Worm (Caenorhabditis elegans) whole organism, L2 larva: ENCODE data around the gene cwf-19L2.

Source experiments
- C34F6.9 ChIP-seq: fragments of 150-350 bp; optimal IDR thresholded peaks from 2 replicates; lab custom pipeline; 2014; ENCODE audit warnings: missing biosample characterization, missing genetic modification characterization
- F13H6.1 ChIP-seq: sonication (generic microtip); optimal IDR thresholded peaks from 2 replicates; lab custom pipeline; 2016; ENCODE audit warnings: missing genetic modification characterization, missing compliant biosample characterization
- R02D3.7 ChIP-seq: fragments of 150-350 bp; optimal IDR thresholded peaks from 2 replicates; lab custom pipeline; 2014; ENCODE audit warnings: missing biosample characterization, missing genetic modification characterization
- Y55F3AM.14 ChIP-seq: fragments of 200-800 bp; sonication (Bioruptor generic); optimal IDR thresholded peaks from 2 replicates; lab custom pipeline; 2018; ENCODE audit warnings: mild to moderate bottlenecking, missing genetic modification characterization, missing compliant biosample characterization
- alr-1 ChIP-seq: fragments of 150-350 bp; optimal IDR thresholded peaks from 2 replicates; lab custom pipeline; 2014; ENCODE audit warnings: missing biosample characterization, missing genetic modification characterization
- aly-2 ChIP-seq: fragments of 150-350 bp; optimal IDR thresholded peaks from 2 replicates; lab custom pipeline; 2014; ENCODE audit warnings: missing biosample characterization, missing genetic modification characterization
- ama-1 ChIP-seq: fragments of 150-350 bp; optimal IDR thresholded peaks from 2 replicates; lab custom pipeline; 2018; ENCODE audit warnings: inconsistent platforms
- blmp-1 ChIP-seq: sonication (generic microtip); optimal IDR thresholded peaks from 2 replicates; lab custom pipeline; 2017; ENCODE audit warnings: missing genetic modification characterization, mild to moderate bottlenecking, missing compliant biosample characterization, antibody characterized with exemption, moderate library complexity; ENCODE audit not compliant: insufficient read depth
- ceh-82 ChIP-seq: fragments of 150-350 bp; optimal IDR thresholded peaks from 2 replicates; lab custom pipeline; 2014; ENCODE audit warnings: missing biosample characterization, missing genetic modification characterization
- crh-2 ChIP-seq: sonication (generic microtip); optimal IDR thresholded peaks from 2 replicates; lab custom pipeline; 2017; ENCODE audit warnings: missing biosample characterization, missing genetic modification characterization
- dmd-4 ChIP-seq: sonication (generic microtip); optimal IDR thresholded peaks from 2 replicates; lab custom pipeline; 2017; ENCODE audit warnings: missing biosample characterization, missing genetic modification characterization
- egl-27 ChIP-seq: sonication (generic microtip); optimal IDR thresholded peaks from 3 replicates; lab custom pipeline; 2017; ENCODE audit warnings: missing biosample characterization, missing genetic modification reagents, missing genetic modification characterization
- elt-1 ChIP-seq: fragments of 150-350 bp; optimal IDR thresholded peaks from 2 replicates; lab custom pipeline; 2014; ENCODE audit warnings: missing biosample characterization, missing genetic modification characterization
- elt-3 ChIP-seq: sonication (generic microtip); optimal IDR thresholded peaks from 2 replicates; lab custom pipeline; 2017; ENCODE audit warnings: missing biosample characterization, missing genetic modification characterization
- fos-1 ChIP-seq: fragments of 150-350 bp; optimal IDR thresholded peaks from 2 replicates; lab custom pipeline; 2014; ENCODE audit warnings: missing biosample characterization, missing genetic modification characterization
- gmeb-1 ChIP-seq: fragments of 150-350 bp; optimal IDR thresholded peaks from 2 replicates; lab custom pipeline; 2014; ENCODE audit warnings: missing biosample characterization, missing genetic modification characterization
- lin-13 ChIP-seq: fragments of 150-350 bp; optimal IDR thresholded peaks from 2 replicates; lab custom pipeline; 2014; ENCODE audit warnings: missing biosample characterization, missing genetic modification reagents, missing genetic modification characterization
- lin-39 ChIP-seq: fragments of 150-350 bp; optimal IDR thresholded peaks from 2 replicates; lab custom pipeline; 2014; ENCODE audit warnings: missing biosample characterization, missing genetic modification reagents, missing genetic modification characterization
- lsy-2 ChIP-seq, 2 experiments: fragments of 150-350 bp in 1 of 2; sonication (generic microtip) in 1 of 2; optimal IDR thresholded peaks; 2 replicates each; lab custom pipeline; 2014 to 2017; ENCODE audit warnings: missing biosample characterization in 2 of 2, missing genetic modification characterization in 2 of 2
- mab-5 ChIP-seq: fragments of 150-350 bp; optimal IDR thresholded peaks from 2 replicates; lab custom pipeline; 2014; ENCODE audit warnings: missing biosample characterization, missing genetic modification characterization
- mdl-1 ChIP-seq, 2 experiments: fragments of 150-350 bp in 1 of 2; sonication (generic microtip) in 1 of 2; optimal IDR thresholded peaks; 2 replicates each; lab custom pipeline; 2017; ENCODE audit warnings: missing biosample characterization in 2 of 2, missing genetic modification characterization in 2 of 2
- nhr-11 ChIP-seq: fragments of 150-350 bp; optimal IDR thresholded peaks from 2 replicates; lab custom pipeline; 2014; ENCODE audit warnings: missing biosample characterization, missing genetic modification characterization
- nhr-129 ChIP-seq: fragments of 150-350 bp; optimal IDR thresholded peaks from 2 replicates; lab custom pipeline; 2014; ENCODE audit warnings: missing biosample characterization, missing genetic modification characterization
- nhr-21 ChIP-seq: fragments of 150-350 bp; optimal IDR thresholded peaks from 2 replicates; lab custom pipeline; 2014; ENCODE audit warnings: missing biosample characterization, missing genetic modification characterization
- nhr-23 ChIP-seq: fragments of 150-350 bp; optimal IDR thresholded peaks from 2 replicates; lab custom pipeline; 2014; ENCODE audit warnings: missing biosample characterization, missing genetic modification reagents, missing genetic modification characterization
- nhr-25 ChIP-seq: fragments of 150-350 bp; sonication (generic microtip); optimal IDR thresholded peaks from 3 replicates; lab custom pipeline; 2014; ENCODE audit warnings: missing biosample characterization, missing genetic modification characterization
- nhr-6 ChIP-seq: fragments of 150-350 bp; optimal IDR thresholded peaks from 2 replicates; lab custom pipeline; 2014; ENCODE audit warnings: missing biosample characterization, missing genetic modification characterization
- nhr-77 ChIP-seq: fragments of 150-350 bp; optimal IDR thresholded peaks from 2 replicates; lab custom pipeline; 2014; ENCODE audit warnings: missing biosample characterization, missing genetic modification characterization
- sem-4 ChIP-seq: fragments of 150-350 bp; optimal IDR thresholded peaks from 2 replicates; lab custom pipeline; 2014; ENCODE audit warnings: missing biosample characterization, missing genetic modification reagents, missing genetic modification characterization
- skn-1 ChIP-seq: sonication (generic microtip); optimal IDR thresholded peaks from 2 replicates; lab custom pipeline; 2017; ENCODE audit warnings: missing biosample characterization, missing genetic modification characterization
- sma-3 ChIP-seq: sonication (generic microtip); optimal IDR thresholded peaks from 2 replicates; lab custom pipeline; 2016; ENCODE audit warnings: missing genetic modification reagents, missing genetic modification characterization, missing compliant biosample characterization
- sma-9 ChIP-seq, 2 experiments: fragments of 150-350 bp in 1 of 2; sonication (generic microtip) in 1 of 2; optimal IDR thresholded peaks; 2 replicates each; lab custom pipeline; 2014 to 2016; ENCODE audit warnings: missing genetic modification characterization in 2 of 2, mild to moderate bottlenecking in 1 of 2, missing biosample characterization in 1 of 2, missing compliant biosample characterization in 1 of 2, missing genetic modification reagents in 1 of 2, moderate library complexity in 1 of 2
- unc-55 ChIP-seq: fragments of 150-350 bp; sonication (generic microtip); optimal IDR thresholded peaks from 3 replicates; lab custom pipeline; 2014; ENCODE audit warnings: missing biosample characterization, missing genetic modification reagents, missing genetic modification characterization
- unc-62 ChIP-seq: fragments of 150-350 bp; optimal IDR thresholded peaks from 2 replicates; lab custom pipeline; 2014; ENCODE audit warnings: missing biosample characterization, missing genetic modification reagents, missing genetic modification characterization
- ztf-11 ChIP-seq: sonication (generic microtip); optimal IDR thresholded peaks from 2 replicates; lab custom pipeline; 2017; ENCODE audit warnings: missing biosample characterization, missing genetic modification characterization
- ztf-4 ChIP-seq: fragments of 150-350 bp; optimal IDR thresholded peaks from 2 replicates; lab custom pipeline; 2014; ENCODE audit warnings: missing biosample characterization, missing genetic modification characterization

cwf-19L2 gene

ce11 chrIII:7262592-7262991 lies 30.8 kb upstream of the cwf-19L2 start:
- TF ChIP-seq ceh-82 (no peak), unc-62 (no peak), gmeb-1 (tag; lab: Kevin White, UChicago) (no peak), aly-2 (tag; lab: Kevin White, UChicago) (no peak), nhr-6 (tag; lab: Kevin White, UChicago) (no peak), ama-1 (lab: Kevin White, UChicago) (no peak), unc-55 (no peak), nhr-77 (no peak), ztf-4 (tag; lab: Kevin White, UChicago) (no peak), Y55F3AM.14 (GFP tag; lab: Kevin White, UChicago) (no peak), fos-1 (no peak), elt-1 (no peak), mdl-1 (tag; optimal IDR thresholded peaks at IDR 0.05; lab: Kevin White, UChicago) (no peak), elt-3 (tag; lab: Kevin White, UChicago) (no peak), lin-39 (tag; lab: Kevin White, UChicago) (no peak)

ce11 chrIII:7263028-7263427 lies 30.4 kb upstream of the cwf-19L2 start:
- TF ChIP-seq lin-13 (GFP tag; lab: Kevin White, UChicago) = no peak
- no peak for TF ChIP-seq crh-2 (tag; lab: Kevin White, UChicago)
- TF ChIP-seq nhr-129 (tag; lab: Kevin White, UChicago) = no peak
- no peak for TF ChIP-seq nhr-23
- TF ChIP-seq R02D3.7 (tag; lab: Kevin White, UChicago) = no peak
- TF ChIP-seq blmp-1 (tag; lab: Kevin White, UChicago) = no peak
- TF ChIP-seq Y55F3AM.14 (GFP tag; lab: Kevin White, UChicago) = no peak
- no peak for TF ChIP-seq ztf-4 (tag; lab: Kevin White, UChicago)
- no peak for TF ChIP-seq sem-4 (tag; lab: Kevin White, UChicago)
- no peak for TF ChIP-seq lsy-2 (tag; optimal IDR thresholded peaks at IDR 0.05; lab: Kevin White, UChicago)
- TF ChIP-seq nhr-11 = no peak
- no peak for TF ChIP-seq mab-5 (tag; lab: Kevin White, UChicago)
- TF ChIP-seq skn-1 (tag; lab: Kevin White, UChicago) = no peak
- no peak for TF ChIP-seq alr-1
- no peak for TF ChIP-seq elt-3 (tag; lab: Kevin White, UChicago)
- no peak for TF ChIP-seq aly-2 (tag; lab: Kevin White, UChicago)
- no peak for TF ChIP-seq ztf-11 (tag; lab: Kevin White, UChicago)
- TF ChIP-seq C34F6.9 (tag; lab: Kevin White, UChicago) = no peak
- TF ChIP-seq F13H6.1 = no peak
- no peak for TF ChIP-seq gmeb-1 (tag; lab: Kevin White, UChicago)
- TF ChIP-seq, all 48 proteins: peak for 0

ce11 chrIII:7271083-7271482 lies 22.4 kb upstream of the cwf-19L2 start:
- TF ChIP-seq sma-3 (GFP tag; lab: Kevin White, UChicago) (peak; percentile 12), nhr-6 (tag; lab: Kevin White, UChicago) (no peak), ama-1 (lab: Kevin White, UChicago) (no peak), nhr-25 (tag; lab: Kevin White, UChicago) (peak; percentile 13)

- TF ChIP-seq ama-1 (lab: Kevin White, UChicago) (peak; percentile 68), sma-9 (GFP tag; optimal IDR thresholded peaks at IDR 0.05; lab: Kevin White, UChicago) (peak; percentile 77), sma-9 (tag; optimal IDR thresholded peaks at IDR 0.05; lab: Kevin White, UChicago) (no peak), nhr-129 (tag; lab: Kevin White, UChicago) (peak; percentile 86), nhr-21 (tag; lab: Kevin White, UChicago) (no peak), lsy-2 (tag; optimal IDR thresholded peaks at IDR 0.05; lab: Kevin White, UChicago) (peak in 1 of 2 experiments; percentile 61), nhr-6 (tag; lab: Kevin White, UChicago) (peak; percentile 35), fos-1 (peak; percentile 9), dmd-4 (tag; lab: Kevin White, UChicago) (no peak), sem-4 (tag; lab: Kevin White, UChicago) (no peak), skn-1 (tag; lab: Kevin White, UChicago) (no peak), egl-27 (no peak), ztf-4 (tag; lab: Kevin White, UChicago) (no peak), C34F6.9 (tag; lab: Kevin White, UChicago) (peak; percentile 81), nhr-25 (tag; lab: Kevin White, UChicago) (peak; percentile 59), nhr-11 (no peak), F13H6.1 (peak; percentile 59), unc-55 (peak; percentile 7), mab-5 (tag; lab: Kevin White, UChicago) (peak; percentile 70), crh-2 (tag; lab: Kevin White, UChicago) (peak; percentile 56), gmeb-1 (tag; lab: Kevin White, UChicago) (peak; percentile 28), mdl-1 (tag; optimal IDR thresholded peaks at IDR 0.05; lab: Kevin White, UChicago) (peak in 1 of 2 experiments; percentile 25), sma-3 (GFP tag; lab: Kevin White, UChicago) (peak; percentile 41)
These were observed 21.3 kb upstream of the cwf-19L2 start for ce11 chrIII:7272088-7272487.
